Worm (Caenorhabditis elegans) whole organism, L1 larva: Measurements from ENCODE around the gene osta-3.
A peak's percentile ranks its signal among the peaks of the same experiment; 100 is the strongest.

Experiments
- F16B12.6 ChIP-seq: fragments of 150-350 bp; optimal IDR thresholded peaks from 2 replicates; lab custom pipeline; 2014; ENCODE audit warnings: missing biosample characterization, missing genetic modification characterization
- Y116A8C.19 ChIP-seq: sonication (generic microtip); optimal IDR thresholded peaks from 2 replicates; lab custom pipeline; 2016; ENCODE audit warnings: missing compliant biosample characterization, missing genetic modification characterization, borderline replicate concordance
- alr-1 ChIP-seq: fragments of 200-800 bp; sonication (Bioruptor generic); optimal IDR thresholded peaks from 2 replicates; lab custom pipeline; 2018; ENCODE audit warnings: borderline replicate concordance, mild to moderate bottlenecking, missing genetic modification characterization, missing compliant biosample characterization
- aly-2 ChIP-seq: fragments of 150-350 bp; optimal IDR thresholded peaks from 2 replicates; lab custom pipeline; 2014; ENCODE audit warnings: missing biosample characterization, missing genetic modification characterization
- ama-1 ChIP-seq: fragments of 150-350 bp; optimal IDR thresholded peaks from 2 replicates; lab custom pipeline; 2014
- ceh-63 ChIP-seq: fragments of 200-800 bp; sonication (Bioruptor generic); optimal IDR thresholded peaks from 2 replicates; lab custom pipeline; 2018; ENCODE audit warnings: mild to moderate bottlenecking, missing genetic modification characterization, missing compliant biosample characterization
- ceh-8 ChIP-seq: fragments of 200-800 bp; sonication (Bioruptor generic); optimal IDR thresholded peaks from 2 replicates; lab custom pipeline; 2018; ENCODE audit warnings: mild to moderate bottlenecking, missing genetic modification characterization, moderate library complexity, missing compliant biosample characterization
- efl-1 ChIP-seq, 4 experiments: fragments of 150-350 bp; optimal IDR thresholded peaks in 3 of 4; peaks in 1 of 4; 1 replicate in 1 of 4; 2 replicates in 3 of 4; lab custom pipeline; 2014; ENCODE audit warnings: missing biosample characterization in 2 of 4, missing genetic modification characterization in 2 of 4, missing genetic modification reagents in 2 of 4
- egl-27 ChIP-seq, 2 experiments: fragments of 150-350 bp in 1 of 2; sonication (generic microtip); optimal IDR thresholded peaks; 3 replicates each; lab custom pipeline; 2017 to 2018; ENCODE audit warnings: missing biosample characterization in 2 of 2, missing genetic modification characterization in 2 of 2, missing genetic modification reagents in 2 of 2
- elt-3 ChIP-seq, 6 experiments: fragments of 150-350 bp in 1 of 6; sonication (generic microtip); optimal IDR thresholded peaks; 2 replicates each; lab custom pipeline; 2017 to 2018; ENCODE audit warnings: missing biosample characterization in 6 of 6, missing genetic modification characterization in 6 of 6, inconsistent platforms in 1 of 6
- fkh-8 ChIP-seq: sonication (generic microtip); optimal IDR thresholded peaks from 2 replicates; lab custom pipeline; 2016; ENCODE audit warnings: mild to moderate bottlenecking, missing genetic modification characterization, missing compliant biosample characterization
- fos-1 ChIP-seq: fragments of 150-350 bp; optimal IDR thresholded peaks from 2 replicates; lab custom pipeline; 2014; ENCODE audit warnings: missing biosample characterization, missing genetic modification characterization
- irx-1 ChIP-seq: sonication (generic microtip); optimal IDR thresholded peaks from 2 replicates; lab custom pipeline; 2016; ENCODE audit warnings: missing genetic modification characterization, missing compliant biosample characterization
- jun-1 ChIP-seq: fragments of 150-350 bp; optimal IDR thresholded peaks from 2 replicates; lab custom pipeline; 2014; ENCODE audit warnings: missing biosample characterization, missing genetic modification reagents, missing genetic modification characterization
- lin-14 ChIP-seq: fragments of 200-800 bp; sonication (Bioruptor generic); optimal IDR thresholded peaks from 2 replicates; lab custom pipeline; 2018; ENCODE audit warnings: mild to moderate bottlenecking, missing genetic modification characterization, moderate library complexity, missing compliant biosample characterization
- lin-15B ChIP-seq: fragments of 150-350 bp; sonication (generic microtip); optimal IDR thresholded peaks from 3 replicates; lab custom pipeline; 2014; ENCODE audit warnings: missing biosample characterization, missing genetic modification characterization
- lin-39 ChIP-seq: fragments of 150-350 bp; optimal IDR thresholded peaks from 2 replicates; lab custom pipeline; 2014; ENCODE audit warnings: missing biosample characterization, missing genetic modification reagents, missing genetic modification characterization
- lir-3 ChIP-seq: sonication (generic microtip); optimal IDR thresholded peaks from 2 replicates; lab custom pipeline; 2016; ENCODE audit warnings: mild to moderate bottlenecking, missing genetic modification characterization, moderate library complexity, missing compliant biosample characterization; ENCODE audit not compliant: poor library complexity
- lsy-2 ChIP-seq, 2 experiments: fragments of 150-350 bp; optimal IDR thresholded peaks; 2 replicates each; lab custom pipeline; 2014; ENCODE audit warnings: missing biosample characterization in 2 of 2, missing genetic modification characterization in 2 of 2
- mef-2 ChIP-seq: fragments of 150-350 bp; optimal IDR thresholded peaks from 2 replicates; lab custom pipeline; 2014; ENCODE audit warnings: missing biosample characterization, missing genetic modification characterization
- mep-1 ChIP-seq: fragments of 150-350 bp; optimal IDR thresholded peaks from 2 replicates; lab custom pipeline; 2014; ENCODE audit warnings: missing biosample characterization, missing genetic modification characterization
- nhr-19 ChIP-seq: fragments of 200-800 bp; sonication (Bioruptor generic); conservative IDR thresholded peaks from 2 replicates; pipeline ENCODE4 v1.3.6; 2022; ENCODE audit warnings: missing genetic modification characterization, missing compliant biosample characterization
- nhr-20 ChIP-seq: sonication (generic microtip); optimal IDR thresholded peaks from 2 replicates; lab custom pipeline; 2016; ENCODE audit warnings: mild to moderate bottlenecking, missing genetic modification characterization, missing compliant biosample characterization
- nhr-28 ChIP-seq: fragments of 150-350 bp; optimal IDR thresholded peaks from 2 replicates; lab custom pipeline; 2014; ENCODE audit warnings: missing biosample characterization, missing genetic modification characterization
- nhr-47 ChIP-seq: sonication (generic microtip); optimal IDR thresholded peaks from 2 replicates; lab custom pipeline; 2016; ENCODE audit warnings: mild to moderate bottlenecking, missing genetic modification characterization, moderate library complexity, missing compliant biosample characterization
- nhr-71 ChIP-seq: sonication (generic microtip); optimal IDR thresholded peaks from 2 replicates; lab custom pipeline; 2016; ENCODE audit warnings: mild to moderate bottlenecking, missing genetic modification characterization, moderate library complexity, missing compliant biosample characterization
- nhr-84 ChIP-seq: sonication (generic microtip); optimal IDR thresholded peaks from 2 replicates; lab custom pipeline; 2017; ENCODE audit warnings: missing biosample characterization, missing genetic modification characterization
- nhr-85 ChIP-seq: sonication (generic microtip); peaks from one replicate; lab custom pipeline; 2016; ENCODE audit warnings: missing genetic modification characterization, inconsistent platforms, missing compliant biosample characterization
- nhr-90 ChIP-seq: sonication (generic microtip); optimal IDR thresholded peaks from 2 replicates; lab custom pipeline; 2016; ENCODE audit warnings: mild to moderate bottlenecking, missing genetic modification characterization, missing compliant biosample characterization; ENCODE audit not compliant: poor library complexity
- pax-3 ChIP-seq: fragments of 200-800 bp; sonication (Bioruptor generic); optimal IDR thresholded peaks from 2 replicates; lab custom pipeline; 2018; ENCODE audit warnings: mild to moderate bottlenecking, missing genetic modification characterization, moderate library complexity, missing compliant biosample characterization
- rnt-1 ChIP-seq: sonication (generic microtip); optimal IDR thresholded peaks from 2 replicates; lab custom pipeline; 2016; ENCODE audit warnings: mild to moderate bottlenecking, missing genetic modification characterization, moderate library complexity, missing compliant biosample characterization
- skn-1 ChIP-seq: fragments of 150-350 bp; optimal IDR thresholded peaks from 2 replicates; lab custom pipeline; 2014; ENCODE audit warnings: missing biosample characterization, missing genetic modification characterization
- snu-23 ChIP-seq: sonication (generic microtip); optimal IDR thresholded peaks from 2 replicates; lab custom pipeline; 2016; ENCODE audit warnings: missing genetic modification characterization, missing compliant biosample characterization
- sptf-1 ChIP-seq: fragments of 150-350 bp; optimal IDR thresholded peaks from 2 replicates; lab custom pipeline; 2014; ENCODE audit warnings: missing biosample characterization, missing genetic modification characterization
- sup-37 ChIP-seq: fragments of 200-800 bp; sonication (Bioruptor generic); optimal IDR thresholded peaks from 2 replicates; lab custom pipeline; 2018; ENCODE audit warnings: mild to moderate bottlenecking, missing genetic modification characterization, missing compliant biosample characterization
- tbx-2 ChIP-seq: sonication (generic microtip); optimal IDR thresholded peaks from 2 replicates; lab custom pipeline; 2016; ENCODE audit warnings: missing genetic modification characterization, missing compliant biosample characterization
- vab-15 ChIP-seq: sonication (generic microtip); optimal IDR thresholded peaks from 2 replicates; lab custom pipeline; 2017; ENCODE audit warnings: missing genotype, mild to moderate bottlenecking, missing genetic modification characterization, missing compliant biosample characterization
- xbp-1 ChIP-seq: sonication (generic microtip); optimal IDR thresholded peaks from 2 replicates; lab custom pipeline; 2016; ENCODE audit warnings: missing genetic modification characterization, missing compliant biosample characterization
- ztf-11 ChIP-seq, 2 experiments: sonication (generic microtip); optimal IDR thresholded peaks; 2 replicates each; lab custom pipeline; 2016 to 2017; ENCODE audit warnings: missing genetic modification characterization in 2 of 2, missing biosample characterization in 1 of 2, missing compliant biosample characterization in 1 of 2
- ztf-4 ChIP-seq: fragments of 150-350 bp; optimal IDR thresholded peaks from 2 replicates; lab custom pipeline; 2014; ENCODE audit warnings: missing biosample characterization, missing genetic modification characterization

osta-3 gene

DNA sequence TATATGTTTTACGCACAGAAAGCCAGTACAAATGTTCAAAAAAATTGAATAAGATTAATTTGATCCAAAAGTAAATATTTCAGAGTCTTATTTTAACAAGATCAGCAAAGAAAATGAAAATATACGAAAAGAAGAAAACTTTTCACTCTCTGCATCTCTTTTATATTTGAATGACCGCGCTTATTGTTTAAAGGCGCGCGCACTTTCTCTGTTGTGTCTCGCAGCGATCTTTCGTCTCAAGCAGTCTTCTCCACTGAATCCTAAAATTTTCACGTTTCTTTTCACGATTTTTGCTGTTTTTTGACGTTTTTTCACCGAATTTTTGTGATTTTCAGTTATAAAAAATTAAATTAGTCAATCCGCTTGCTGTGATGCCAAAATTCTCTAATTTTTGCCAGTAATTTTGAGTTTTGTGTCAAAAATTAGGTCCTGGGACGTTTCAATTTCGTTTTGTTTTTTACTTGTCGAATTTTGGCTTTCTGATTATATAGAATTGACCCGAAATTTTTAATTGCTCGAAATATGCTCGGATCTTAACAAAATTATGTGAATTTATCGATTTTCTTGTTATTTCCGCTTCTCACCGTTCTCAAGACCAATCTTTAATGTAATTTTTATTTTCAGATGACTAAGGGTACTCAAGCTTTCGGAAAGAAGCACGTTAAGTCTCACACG is 2.7 kb downstream of the osta-3 start, which contains the start of gene W01D2.1 (continued):
- TF ChIP-seq tbx-2 (tag; lab: Kevin White, UChicago) = peak; percentile 58
- TF ChIP-seq F16B12.6 (tag; lab: Kevin White, UChicago) = peak; percentile 49
- TF ChIP-seq fkh-8 (tag; lab: Kevin White, UChicago) = peak; percentile 73
- no peak for TF ChIP-seq ztf-4 (tag; lab: Kevin White, UChicago)
- TF ChIP-seq sptf-1 (tag; lab: Kevin White, UChicago) = no peak
- no peak for TF ChIP-seq ceh-8 (GFP tag; lab: Kevin White, UChicago)
- TF ChIP-seq nhr-71 (tag; lab: Kevin White, UChicago) = peak; percentile 76
- TF ChIP-seq mef-2 (tag; lab: Kevin White, UChicago) = no peak
- no peak for TF ChIP-seq egl-27 (tag; optimal IDR thresholded peaks at IDR 0.05; lab: Kevin White, UChicago)
- TF ChIP-seq mep-1 (tag; lab: Kevin White, UChicago) = peak; percentile 81
- TF ChIP-seq lin-39 (tag; lab: Kevin White, UChicago) = peak; percentile 32
- no peak for TF ChIP-seq vab-15 (tag; lab: Kevin White, UChicago)
- peak; percentile 26 for TF ChIP-seq irx-1 (tag; lab: Kevin White, UChicago)

DNA sequence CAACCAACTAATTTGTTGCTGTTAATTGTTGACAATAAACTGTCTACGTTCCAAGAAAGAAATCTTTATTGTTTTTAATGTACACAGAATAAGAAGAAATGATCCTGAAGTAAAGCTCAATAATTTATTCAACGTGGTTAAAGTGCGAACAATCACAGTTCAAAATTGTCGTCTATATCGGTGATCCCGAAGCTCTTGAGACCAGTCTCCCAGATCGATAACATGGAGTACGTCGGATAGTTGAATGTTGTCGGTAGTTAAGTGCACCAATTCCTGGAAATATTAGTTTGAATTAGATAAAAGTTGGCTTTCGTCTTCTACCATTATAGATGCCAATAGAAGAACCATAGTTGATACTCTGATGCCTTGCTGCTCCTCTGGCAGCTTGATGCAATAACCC is 3.8 kb downstream of the osta-3 start:
- TF ChIP-seq rnt-1 (tag; lab: Kevin White, UChicago) (no peak), Y116A8C.19 (tag; lab: Kevin White, UChicago) (no peak), aly-2 (tag; lab: Kevin White, UChicago) (no peak), lir-3 (tag; lab: Kevin White, UChicago) (no peak), nhr-84 (no peak), efl-1 (optimal IDR thresholded peaks at IDR 0.05; lab: Kevin White, UChicago) (no peak), efl-1 (GFP tag; optimal IDR thresholded peaks at IDR 0.05 in 1 of 2; lab: Kevin White, UChicago) (peak in 1 of 2 experiments; percentile 85), lsy-2 (tag; optimal IDR thresholded peaks at IDR 0.05; lab: Kevin White, UChicago) (no peak), jun-1 (no peak)

DNA sequence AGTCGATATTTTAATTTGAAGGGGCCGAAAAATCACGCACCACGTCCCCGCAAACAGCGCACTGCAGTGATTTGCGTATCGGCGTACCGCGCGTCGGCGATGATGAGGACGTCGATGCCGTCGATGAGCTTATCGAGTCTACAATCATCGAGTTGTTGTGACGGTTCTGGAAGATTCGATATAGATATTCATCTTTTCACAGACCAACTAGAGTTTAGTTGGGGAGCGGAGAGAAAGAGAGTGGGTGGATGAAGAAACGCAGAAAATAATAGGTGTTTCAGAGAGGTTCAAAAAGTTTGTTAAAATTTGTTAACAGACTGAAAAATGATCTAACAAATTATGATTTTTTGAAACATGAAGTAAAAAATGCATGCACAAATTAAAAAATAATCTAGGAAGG is 6.0 kb downstream of the osta-3 start, which contains the start of gene nhr-61:
TSS of gene nhr-61 (minus strand) at position 168 of the 400 bp plus-strand sequence.
- TF ChIP-seq ztf-4 (tag; lab: Kevin White, UChicago) (no peak), sup-37 (no peak), fos-1 (tag; lab: Kevin White, UChicago) (no peak), xbp-1 (tag; lab: Kevin White, UChicago) (no peak), ceh-63 (GFP tag; lab: Kevin White, UChicago) (no peak), irx-1 (tag; lab: Kevin White, UChicago) (no peak), mep-1 (tag; lab: Kevin White, UChicago) (peak; percentile 19), lin-14 (GFP tag; lab: Kevin White, UChicago) (no peak), nhr-85 (tag; lab: Kevin White, UChicago) (peak; percentile 84), elt-3 (tag; optimal IDR thresholded peaks at IDR 0.05; lab: Kevin White, UChicago) (no peak), alr-1 (tag; lab: Kevin White, UChicago) (no peak), ama-1 (lab: Kevin White, UChicago) (no peak), lin-15B (tag; lab: Kevin White, UChicago) (no peak), nhr-19 (GFP tag; lab: Robert Waterston, UW) (no peak), jun-1 (no peak), nhr-47 (no peak), egl-27 (tag; optimal IDR thresholded peaks at IDR 0.05; lab: Kevin White, UChicago) (no peak), pax-3 (tag; lab: Kevin White, UChicago) (no peak), rnt-1 (tag; lab: Kevin White, UChicago) (no peak), nhr-90 (tag; lab: Kevin White, UChicago) (no peak), snu-23 (GFP tag; lab: Kevin White, UChicago) (no peak), nhr-20 (tag; lab: Kevin White, UChicago) (peak; percentile 91), ztf-11 (tag; optimal IDR thresholded peaks at IDR 0.05; lab: Kevin White, UChicago) (no peak), sptf-1 (tag; lab: Kevin White, UChicago) (no peak), nhr-28 (tag; lab: Kevin White, UChicago) (no peak), vab-15 (tag; lab: Kevin White, UChicago) (no peak), skn-1 (no peak)
